ENCODE assay signal across 1 fruit fly cellular context in genomic region chr3L:14217677-14218254, dm6.
TF ChIP-seq lines count a peak whose summit lies in the region.

Gene CG7768, plus strand, starts transcription at chr3L:14218204.

TF ChIP-seq in whole organism, embryonic, 481 proteins besides CTCF, POLR2A, EP300 and RAD21 (continued from another document):
- TF ChIP-seq sqz (GFP tag; optimal IDR thresholded peaks at IDR 0.05; lab: Kevin White, UChicago) (no peak), CG4424 (GFP tag; optimal IDR thresholded peaks at IDR 0.05; lab: Kevin White, UChicago) (no peak), chm (GFP tag; IDR thresholded peaks at IDR 0.05; lab: Robert Waterston, UW) (no peak), CG15601 (tag; optimal IDR thresholded peaks at IDR 0.05; lab: Kevin White, UChicago) (peak; percentile 23), dmrt11E (tag; optimal IDR thresholded peaks at IDR 0.05; lab: Kevin White, UChicago) (no peak), pros (GFP tag; optimal IDR thresholded peaks at IDR 0.05; lab: Kevin White, UChicago) (no peak), B-H2 (GFP tag; optimal IDR thresholded peaks at IDR 0.05; lab: Kevin White, UChicago) (peak; percentile 68), pfk (GFP tag; optimal IDR thresholded peaks at IDR 0.05; lab: Kevin White, UChicago) (no peak), Xbp1 (GFP tag; optimal IDR thresholded peaks at IDR 0.05; lab: Kevin White, UChicago) (no peak), bbx (GFP tag; IDR thresholded peaks at IDR 0.05; lab: Robert Waterston, UW; ENCODE audit: partially characterized antibody) (no peak), lmd (GFP tag; IDR thresholded peaks at IDR 0.05; lab: Robert Waterston, UW) (no peak), CG16813 (GFP tag; IDR thresholded peaks at IDR 0.05; lab: Robert Waterston, UW; ENCODE audit: partially characterized antibody) (no peak), Sox100B (GFP tag; optimal IDR thresholded peaks at IDR 0.05; lab: Kevin White, UChicago) (peak; percentile 71), repo (GFP tag; optimal IDR thresholded peaks at IDR 0.05; lab: Kevin White, UChicago) (no peak), da (GFP tag; optimal IDR thresholded peaks at IDR 0.05; lab: Kevin White, UChicago) (no peak), CG10366 (GFP tag; IDR thresholded peaks at IDR 0.05; lab: Robert Waterston, UW) (no peak), NC2α (GFP tag; optimal IDR thresholded peaks at IDR 0.05; lab: Kevin White, UChicago) (no peak), cg (GFP tag; optimal IDR thresholded peaks at IDR 0.05; lab: Kevin White, UChicago) (no peak), slbo (GFP tag; IDR thresholded peaks at IDR 0.05; lab: Robert Waterston, UW) (no peak), CG5953 (GFP tag; IDR thresholded peaks at IDR 0.05; lab: Robert Waterston, UW) (no peak), hb (GFP tag; IDR thresholded peaks at IDR 0.05; lab: Robert Waterston, UW; ENCODE audit: partially characterized antibody) (no peak), oc (tag; optimal IDR thresholded peaks at IDR 0.05; lab: Kevin White, UChicago) (no peak), Nf-YB (GFP tag; optimal IDR thresholded peaks at IDR 0.05; lab: Kevin White, UChicago) (no peak), aop (GFP tag; IDR thresholded peaks at IDR 0.05; lab: Robert Waterston, UW) (no peak), vfl (GFP tag; optimal IDR thresholded peaks at IDR 0.05; lab: Kevin White, UChicago) (no peak), emc (GFP tag; optimal IDR thresholded peaks at IDR 0.05; lab: Kevin White, UChicago) (peak; percentile 28), CG12071 (GFP tag; optimal IDR thresholded peaks at IDR 0.05; lab: Kevin White, UChicago) (peak; percentile 82), Chrac-16 (GFP tag; optimal IDR thresholded peaks at IDR 0.05; lab: Kevin White, UChicago) (no peak), seq (GFP tag; IDR thresholded peaks at IDR 0.05; lab: Robert Waterston, UW) (peak; percentile 73), ro (GFP tag; IDR thresholded peaks at IDR 0.05; lab: Robert Waterston, UW) (no peak), Hr3 (GFP tag; optimal IDR thresholded peaks at IDR 0.05; lab: Kevin White, UChicago) (no peak), sr (GFP tag; IDR thresholded peaks at IDR 0.05; lab: Robert Waterston, UW) (no peak), CG6813 (GFP tag; optimal IDR thresholded peaks at IDR 0.05; lab: Kevin White, UChicago) (peak; percentile 79), vnd (GFP tag; IDR thresholded peaks at IDR 0.05; lab: Robert Waterston, UW; ENCODE audit: partially characterized antibody) (no peak), Ptx1 (GFP tag; IDR thresholded peaks at IDR 0.05; lab: Robert Waterston, UW) (no peak), CG12391 (tag; optimal IDR thresholded peaks at IDR 0.05; lab: Kevin White, UChicago) (peak; percentile 2), ac (GFP tag; optimal IDR thresholded peaks at IDR 0.05; lab: Kevin White, UChicago) (no peak), onecut (GFP tag; IDR thresholded peaks at IDR 0.05; lab: Robert Waterston, UW) (peak; percentile 37), CG8388 (GFP tag; optimal IDR thresholded peaks at IDR 0.05; lab: Kevin White, UChicago) (no peak), YL-1 (GFP tag; optimal IDR thresholded peaks at IDR 0.05; lab: Kevin White, UChicago) (no peak), CG6765 (GFP tag; optimal IDR thresholded peaks at IDR 0.05; lab: Kevin White, UChicago) (peak; percentile 78), NC2β (GFP tag; optimal IDR thresholded peaks at IDR 0.05; lab: Kevin White, UChicago) (peak; percentile 4), CG10209 (GFP tag; optimal IDR thresholded peaks at IDR 0.05; lab: Kevin White, UChicago) (peak; percentile 62), HLH4C (GFP tag; IDR thresholded peaks at IDR 0.05; lab: Robert Waterston, UW; ENCODE audit: partially characterized antibody) (no peak), CG9215 (GFP tag; IDR thresholded peaks at IDR 0.05; lab: Robert Waterston, UW) (no peak), nerfin-1 (tag; optimal IDR thresholded peaks at IDR 0.05; lab: Kevin White, UChicago) (no peak), ATbp (GFP tag; optimal IDR thresholded peaks at IDR 0.05; lab: Kevin White, UChicago) (peak; percentile 62), CG9727 (GFP tag; optimal IDR thresholded peaks at IDR 0.05; lab: Kevin White, UChicago) (peak; percentile 47), CG1529 (GFP tag; optimal IDR thresholded peaks at IDR 0.05; lab: Kevin White, UChicago) (no peak), CG17612 (GFP tag; IDR thresholded peaks at IDR 0.05; lab: Robert Waterston, UW) (no peak), D19B (GFP tag; optimal IDR thresholded peaks at IDR 0.05; lab: Kevin White, UChicago) (no peak), Atf3 (GFP tag; optimal IDR thresholded peaks at IDR 0.05; lab: Kevin White, UChicago) (no peak), nerfin-2 (GFP tag; IDR thresholded peaks at IDR 0.05; lab: Robert Waterston, UW; ENCODE audit: partially characterized antibody) (no peak), Lhr (GFP tag; optimal IDR thresholded peaks at IDR 0.05; lab: Kevin White, UChicago) (no peak)
